Fruit fly (Drosophila melanogaster) whole organism, pupa: Measurements from ENCODE around the gene jus.

Experiments
- CG10348 ChIP-seq: fragments of 200-800 bp; sonication (Bioruptor generic); IDR thresholded peaks from 2 replicates; pipeline ENCODE4 v1.3.6; 2022; ENCODE audit warnings: missing biosample characterization, missing genetic modification characterization
- CG12605 ChIP-seq: fragments of 200-800 bp; sonication (Bioruptor generic); IDR thresholded peaks from 2 replicates; pipeline ENCODE4 v1.3.6; 2022; ENCODE audit warnings: missing biosample characterization, missing genetic modification characterization
- CG13204 ChIP-seq: fragments of 200-800 bp; sonication (Bioruptor generic); optimal IDR thresholded peaks from 2 replicates; lab custom pipeline; 2018; ENCODE audit warnings: missing biosample characterization, mild to moderate bottlenecking, missing genetic modification characterization, moderate library complexity
- CG14655 ChIP-seq: fragments of 200-800 bp; sonication (Bioruptor generic); optimal IDR thresholded peaks from 3 replicates; lab custom pipeline; 2017; ENCODE audit warnings: mild to moderate bottlenecking, missing biosample characterization, missing genetic modification reagents, missing genetic modification characterization
- CG15710 ChIP-seq: fragments of 200-800 bp; sonication (Bioruptor generic); optimal IDR thresholded peaks from 2 replicates; lab custom pipeline; 2018; ENCODE audit warnings: missing biosample characterization, mild to moderate bottlenecking, missing genetic modification characterization, moderate library complexity
- CG17806 ChIP-seq: fragments of 200-800 bp; sonication (Bioruptor generic); optimal IDR thresholded peaks from 2 replicates; lab custom pipeline; 2018; ENCODE audit warnings: missing biosample characterization, mild to moderate bottlenecking, missing genetic modification characterization, moderate library complexity
- CG32121 ChIP-seq: fragments of 200-800 bp; sonication (Bioruptor generic); IDR thresholded peaks from 2 replicates; pipeline ENCODE4 v1.3.6; 2022; ENCODE audit warnings: missing biosample characterization, missing genetic modification characterization
- CG34367 ChIP-seq: fragments of 200-800 bp; sonication (Bioruptor generic); optimal IDR thresholded peaks from 2 replicates; lab custom pipeline; 2018; ENCODE audit warnings: missing biosample characterization, mild to moderate bottlenecking, missing genetic modification characterization
- CG4496 ChIP-seq: fragments of 200-800 bp; sonication (Bioruptor generic); IDR thresholded peaks from 3 replicates; pipeline ENCODE4 v1.3.6; 2022; ENCODE audit warnings: missing biosample characterization, missing genetic modification characterization
- CG8159 ChIP-seq: fragments of 200-800 bp; sonication (Bioruptor generic); optimal IDR thresholded peaks from 3 replicates; lab custom pipeline; 2018; ENCODE audit warnings: missing biosample characterization, mild to moderate bottlenecking, missing genetic modification characterization, moderate library complexity
- CG8301 ChIP-seq: fragments of 200-800 bp; sonication (Bioruptor generic); optimal IDR thresholded peaks from 2 replicates; lab custom pipeline; 2018; ENCODE audit warnings: missing biosample characterization, mild to moderate bottlenecking, missing genetic modification characterization
- CG9948 ChIP-seq: fragments of 200-800 bp; sonication (Bioruptor generic); optimal IDR thresholded peaks from 2 replicates; lab custom pipeline; 2018; ENCODE audit warnings: missing biosample characterization, mild to moderate bottlenecking, missing genetic modification characterization, moderate library complexity
- D1 ChIP-seq: fragments of 200-800 bp; sonication (Bioruptor generic); optimal IDR thresholded peaks from 2 replicates; lab custom pipeline; 2018; ENCODE audit warnings: missing biosample characterization, mild to moderate bottlenecking, missing genetic modification characterization, moderate library complexity
- EcR ChIP-seq: fragments of 200-800 bp; sonication (Bioruptor generic); optimal IDR thresholded peaks from 3 replicates; lab custom pipeline; 2019; ENCODE audit warnings: missing biosample characterization, missing genetic modification characterization, mild to moderate bottlenecking, moderate library complexity, missing genetic modification reagents
- Ets98B ChIP-seq: fragments of 200-800 bp; sonication (Bioruptor generic); IDR thresholded peaks from 2 replicates; pipeline ENCODE4 v1.3.6; 2022; ENCODE audit warnings: missing biosample characterization, missing genetic modification characterization
- Pif1A ChIP-seq: fragments of 200-800 bp; sonication (Bioruptor generic); optimal IDR thresholded peaks from 3 replicates; lab custom pipeline; 2016; ENCODE audit warnings: missing biosample characterization, missing genetic modification characterization
- Pif1B ChIP-seq: fragments of 200-800 bp; sonication (Bioruptor generic); optimal IDR thresholded peaks from 3 replicates; lab custom pipeline; 2016; ENCODE audit warnings: missing biosample characterization, missing genetic modification characterization
- Snoo ChIP-seq: fragments of 200-800 bp; sonication (Bioruptor generic); optimal IDR thresholded peaks from 3 replicates; lab custom pipeline; 2017; ENCODE audit warnings: missing biosample characterization, mild to moderate bottlenecking, missing genetic modification characterization, inconsistent platforms
- fd96Ca ChIP-seq: fragments of 200-800 bp; sonication (Bioruptor generic); IDR thresholded peaks from 3 replicates; pipeline ENCODE4 v1.3.6; 2022; ENCODE audit warnings: missing biosample characterization, missing genetic modification characterization
- gl ChIP-seq: fragments of 200-800 bp; sonication (Bioruptor generic); optimal IDR thresholded peaks from 2 replicates; lab custom pipeline; 2018; ENCODE audit warnings: missing biosample characterization, mild to moderate bottlenecking, missing genetic modification characterization
- rn ChIP-seq: fragments of 200-800 bp; sonication (Bioruptor generic); IDR thresholded peaks from 2 replicates; pipeline ENCODE4 v1.3.6; 2022; ENCODE audit warnings: missing biosample characterization, missing genetic modification characterization

The jus gene

DNA sequence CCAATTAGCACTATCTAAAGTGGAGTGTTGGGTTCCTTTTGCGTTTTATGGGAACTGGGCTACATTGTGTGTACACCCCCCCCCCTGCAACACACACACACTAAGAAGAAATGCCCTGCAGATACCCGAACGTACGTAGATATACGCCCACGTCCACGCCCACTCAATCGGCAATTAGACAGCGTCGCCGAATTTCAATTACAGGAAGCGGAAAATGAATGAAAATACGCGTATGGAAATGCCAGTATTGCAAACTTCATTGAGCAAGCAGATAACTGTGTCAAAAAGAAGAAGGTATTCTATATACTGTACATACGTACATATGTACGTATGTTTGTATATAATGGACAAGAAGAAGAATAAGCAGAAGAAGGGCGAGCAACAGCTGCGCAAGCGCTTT, 18.6 kb upstream of the jus start:
- TF ChIP-seq CG9948 = no peak
- TF ChIP-seq Pif1A (GFP tag; lab: Kevin White, UChicago) = no peak
- TF ChIP-seq CG8159 = no peak
- no peak for TF ChIP-seq CG14655 (GFP tag; lab: Kevin White, UChicago)
- no peak for TF ChIP-seq CG4496 (GFP tag; lab: Robert Waterston, UW)

DNA sequence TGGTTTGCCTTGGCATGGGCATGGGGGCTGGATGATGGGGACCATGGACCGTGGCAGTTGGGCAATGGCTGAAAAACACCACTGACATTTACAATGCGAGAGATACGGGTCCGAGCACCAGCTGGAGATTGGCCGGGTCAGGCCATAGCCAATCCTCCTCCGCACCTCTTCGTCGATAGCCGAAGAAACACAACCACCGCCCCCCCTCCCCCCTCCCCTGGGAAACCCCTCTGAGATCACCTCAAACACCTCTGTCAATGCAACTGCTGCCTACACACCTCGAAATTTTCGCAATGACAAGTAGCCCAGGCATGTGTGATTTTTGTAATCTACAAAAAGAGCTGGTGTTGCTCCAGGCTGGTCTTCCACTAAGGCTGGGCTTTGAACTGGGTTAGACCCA, 17.7 kb upstream of the jus start:
- TF ChIP-seq CG15710 (tag; lab: Kevin White, UChicago) (no peak), Ets98B (GFP tag; lab: Robert Waterston, UW) (no peak), CG8301 (no peak), CG32121 (GFP tag; lab: Robert Waterston, UW) (no peak), CG4496 (GFP tag; lab: Robert Waterston, UW) (no peak), D1 (tag; lab: Kevin White, UChicago) (no peak), EcR (GFP tag; lab: Kevin White, UChicago) (no peak)

DNA sequence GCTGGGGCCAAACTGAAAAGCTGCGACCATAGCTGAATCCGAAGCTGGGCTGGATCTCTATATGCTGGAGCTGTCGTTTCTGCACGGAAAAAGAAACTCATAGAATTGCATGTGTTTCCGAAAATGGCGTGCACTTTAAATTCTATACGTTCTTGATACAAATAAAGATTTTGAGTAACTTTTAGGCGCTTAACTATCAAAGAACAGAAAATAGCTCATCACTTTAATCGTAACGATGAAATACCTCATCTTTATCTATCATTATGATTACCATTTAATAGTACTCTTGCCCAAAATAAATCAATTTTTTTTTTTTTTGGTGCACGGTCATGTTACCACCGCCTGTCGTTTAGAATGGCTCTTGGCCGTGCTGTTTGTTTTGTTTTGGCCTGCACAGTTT, 16.9 kb upstream of the jus start:
- peak; percentile 19 for TF ChIP-seq CG8159
- no peak for TF ChIP-seq CG13204 (GFP tag; lab: Kevin White, UChicago)
- TF ChIP-seq CG32121 (GFP tag; lab: Robert Waterston, UW) = peak; percentile 43; the same call in 1 of the 2 replicates
- no peak for TF ChIP-seq CG12605
- peak; percentile 50 for TF ChIP-seq CG9948
- no peak for TF ChIP-seq CG34367
- no peak for TF ChIP-seq CG15710 (tag; lab: Kevin White, UChicago)
- peak; percentile 79 for TF ChIP-seq CG8301
- peak; percentile 60; the same call in 2 of the 3 replicates for TF ChIP-seq CG4496 (GFP tag; lab: Robert Waterston, UW)
- TF ChIP-seq EcR (GFP tag; lab: Kevin White, UChicago) = no peak
- TF ChIP-seq rn (GFP tag; lab: Robert Waterston, UW) = no peak
- TF ChIP-seq CG17806 (tag; lab: Kevin White, UChicago) = peak; percentile 19
- peak; percentile 19 for TF ChIP-seq Pif1B
- TF ChIP-seq fd96Ca = peak; percentile 44; the same call in 1 of the 3 replicates
- TF ChIP-seq Ets98B (GFP tag; lab: Robert Waterston, UW) = peak; percentile 23; the same call in 1 of the 2 replicates
- TF ChIP-seq Snoo (tag; lab: Kevin White, UChicago) = no peak
- TF ChIP-seq gl (tag; lab: Kevin White, UChicago) = no peak
- peak; percentile 86 for TF ChIP-seq CG14655 (GFP tag; lab: Kevin White, UChicago)

DNA sequence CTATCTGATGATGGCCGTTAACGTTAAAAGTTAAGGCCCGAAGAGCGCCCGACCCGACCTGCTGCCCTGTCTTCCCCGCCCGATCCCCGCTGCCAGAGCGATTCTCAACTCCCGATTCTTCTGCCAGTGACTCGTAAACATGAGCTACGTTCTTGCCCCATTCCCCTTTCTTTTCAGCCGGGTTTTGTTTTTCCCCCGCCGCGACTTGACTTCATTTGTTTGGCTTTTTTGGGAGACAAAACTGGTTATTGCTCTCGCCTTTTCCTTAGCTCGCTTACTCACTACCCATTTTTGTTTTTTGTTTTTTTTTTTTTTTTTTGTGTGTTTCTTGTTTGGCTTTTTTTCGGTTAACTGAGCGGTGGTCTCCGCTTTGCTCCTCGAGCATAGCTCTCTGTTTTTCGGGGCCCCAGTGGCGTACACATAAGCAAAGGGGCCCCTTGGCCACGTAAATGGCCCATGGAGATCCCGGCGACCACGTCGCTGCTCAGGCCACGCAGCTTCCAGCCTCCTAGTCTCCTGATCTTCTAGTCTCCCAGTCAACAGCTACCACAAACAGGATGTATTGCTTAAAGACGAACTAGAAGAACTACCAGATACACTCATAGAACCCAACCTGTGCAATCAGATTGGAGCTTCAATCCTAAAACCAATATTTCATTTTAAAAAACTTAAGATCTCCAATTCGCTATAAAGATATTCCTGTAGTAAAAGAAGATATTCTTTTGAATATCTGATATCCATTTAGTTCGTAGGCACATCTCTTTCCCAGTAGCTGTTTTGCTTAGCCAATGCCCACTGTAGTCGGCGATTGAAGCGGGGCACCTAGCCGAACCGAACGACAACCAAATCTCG, 16.0 kb upstream of the jus start:
- TF ChIP-seq CG17806 (tag; lab: Kevin White, UChicago) = peak; percentile 54
- peak; percentile 86 for TF ChIP-seq CG14655 (GFP tag; lab: Kevin White, UChicago)
- TF ChIP-seq CG13204 (GFP tag; lab: Kevin White, UChicago) = peak; percentile 57
- peak; percentile 15 for TF ChIP-seq D1 (tag; lab: Kevin White, UChicago)
- peak; percentile 76 for TF ChIP-seq CG8301
- peak; percentile 83 for TF ChIP-seq Ets98B (GFP tag; lab: Robert Waterston, UW)
- peak; percentile 61 for TF ChIP-seq rn (GFP tag; lab: Robert Waterston, UW)
- TF ChIP-seq CG34367 = peak; percentile 64
- TF ChIP-seq CG8159 = peak; percentile 76
- TF ChIP-seq Pif1A (GFP tag; lab: Kevin White, UChicago) = peak; percentile 77
- peak; percentile 92 for TF ChIP-seq CG12605
- TF ChIP-seq gl (tag; lab: Kevin White, UChicago) = peak; percentile 40
- TF ChIP-seq fd96Ca = peak; percentile 79
- peak; percentile 80 for TF ChIP-seq CG15710 (tag; lab: Kevin White, UChicago)
- TF ChIP-seq CG32121 (GFP tag; lab: Robert Waterston, UW) = peak; percentile 76
- TF ChIP-seq Pif1B = peak; percentile 88
- TF ChIP-seq EcR (GFP tag; lab: Kevin White, UChicago) = peak; percentile 88
- TF ChIP-seq Snoo (tag; lab: Kevin White, UChicago) = peak; percentile 73
- peak; percentile 72 for TF ChIP-seq CG10348 (GFP tag; lab: Robert Waterston, UW)
- peak; percentile 69 for TF ChIP-seq CG9948
- TF ChIP-seq CG4496 (GFP tag; lab: Robert Waterston, UW) = peak; percentile 86

DNA sequence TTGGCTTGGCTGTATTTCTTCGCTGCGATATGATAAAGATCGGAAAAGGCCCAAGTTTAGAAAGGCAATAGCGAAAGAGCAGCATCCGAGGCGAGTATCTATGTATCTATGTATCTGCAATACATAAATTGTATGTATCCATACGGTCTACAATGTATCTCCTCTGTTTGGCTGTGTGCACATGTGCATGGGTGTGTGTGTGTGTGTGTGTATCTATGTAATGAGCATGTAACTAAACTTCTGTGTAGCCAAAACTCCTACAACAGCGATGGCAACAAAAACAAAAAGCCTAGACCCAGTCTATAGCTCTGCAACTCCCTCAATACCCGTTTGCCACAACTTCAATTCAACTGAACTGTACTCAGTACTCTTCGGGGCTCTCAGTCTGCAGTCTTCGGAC, 15.3 kb upstream of the jus start:
- TF ChIP-seq CG8159 = no peak
- no peak for TF ChIP-seq EcR (GFP tag; lab: Kevin White, UChicago)
- TF ChIP-seq, all 21 proteins: peak for 0

DNA sequence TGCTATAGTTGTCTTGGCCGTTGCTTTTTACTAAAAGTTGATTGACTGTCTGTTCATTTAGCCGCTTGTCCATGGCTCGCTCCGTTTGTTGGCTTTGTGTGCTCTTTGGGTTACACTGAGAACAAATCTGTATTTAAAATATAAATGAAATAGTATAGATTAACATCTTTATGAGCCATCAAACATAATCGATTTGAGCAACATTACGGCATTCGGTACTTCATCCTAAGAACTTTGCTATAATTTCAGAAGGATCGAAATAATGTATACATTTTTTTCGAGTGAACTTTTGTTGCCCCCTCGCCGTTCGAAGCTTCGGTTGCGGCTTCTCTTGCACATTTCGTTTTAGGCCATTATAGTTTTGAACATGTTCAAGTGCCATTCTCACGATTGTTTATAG, 13.2 kb upstream of the jus start:
- TF ChIP-seq CG10348 (GFP tag; lab: Robert Waterston, UW) = 0 out of 2 replicates have a peak, but pooled peaks have one; percentile 38
- peak; percentile 88 for TF ChIP-seq Pif1A (GFP tag; lab: Kevin White, UChicago)
- TF ChIP-seq CG15710 (tag; lab: Kevin White, UChicago) = peak; percentile 78
- peak; percentile 87 for TF ChIP-seq CG12605
- TF ChIP-seq fd96Ca = peak; percentile 86
- peak; percentile 86 for TF ChIP-seq Pif1B
- TF ChIP-seq gl (tag; lab: Kevin White, UChicago) = peak; percentile 63
- TF ChIP-seq D1 (tag; lab: Kevin White, UChicago) = peak; percentile 37
- TF ChIP-seq CG13204 (GFP tag; lab: Kevin White, UChicago) = peak; percentile 53
- TF ChIP-seq CG8301 = peak; percentile 92
- TF ChIP-seq CG34367 = peak; percentile 81
- TF ChIP-seq CG32121 (GFP tag; lab: Robert Waterston, UW) = peak; percentile 89
- TF ChIP-seq CG8159 = peak; percentile 83
- peak; percentile 90 for TF ChIP-seq CG4496 (GFP tag; lab: Robert Waterston, UW)
- TF ChIP-seq CG9948 = peak; percentile 83
- TF ChIP-seq rn (GFP tag; lab: Robert Waterston, UW) = peak; percentile 81
- peak; percentile 84 for TF ChIP-seq CG17806 (tag; lab: Kevin White, UChicago)
- peak; percentile 38 for TF ChIP-seq Snoo (tag; lab: Kevin White, UChicago)
- peak; percentile 93 for TF ChIP-seq Ets98B (GFP tag; lab: Robert Waterston, UW)
- peak; percentile 90 for TF ChIP-seq CG14655 (GFP tag; lab: Kevin White, UChicago)
- TF ChIP-seq EcR (GFP tag; lab: Kevin White, UChicago) = no peak
